Worm (Caenorhabditis elegans) whole organism, mixed stage, embryonic: ENCODE data around the gene F55C12.2.
A peak's percentile ranks its signal among the peaks of the same experiment; 100 is the strongest.

Source experiments
- M03D4.4 ChIP-seq: sonication (generic microtip); optimal IDR thresholded peaks from 2 replicates; lab custom pipeline; 2017; ENCODE audit warnings: mild to moderate bottlenecking, missing genetic modification characterization, missing compliant biosample characterization
- bed-3 ChIP-seq: fragments of 200-800 bp; sonication (Bioruptor generic); optimal IDR thresholded peaks from 3 replicates; lab custom pipeline; 2018; ENCODE audit warnings: mild to moderate bottlenecking, missing genetic modification characterization, moderate library complexity, missing compliant biosample characterization
- blmp-1 ChIP-seq: fragments of 150-350 bp; optimal IDR thresholded peaks from 2 replicates; lab custom pipeline; 2014; ENCODE audit warnings: missing biosample characterization, missing genetic modification characterization
- ceh-39 ChIP-seq: fragments of 150-350 bp; optimal IDR thresholded peaks from 2 replicates; lab custom pipeline; 2014; ENCODE audit warnings: missing biosample characterization, missing genetic modification characterization
- ceh-43 ChIP-seq: fragments of 200-800 bp; sonication (Bioruptor generic); optimal IDR thresholded peaks from 2 replicates; lab custom pipeline; 2018; ENCODE audit warnings: mild to moderate bottlenecking, missing genetic modification characterization, moderate library complexity, missing compliant biosample characterization
- ceh-83 ChIP-seq: fragments of 200-800 bp; sonication (Bioruptor generic); optimal IDR thresholded peaks from 2 replicates; lab custom pipeline; 2018; ENCODE audit warnings: mild to moderate bottlenecking, missing genetic modification characterization, missing compliant biosample characterization
- ces-1 ChIP-seq: fragments of 150-350 bp; optimal IDR thresholded peaks from 2 replicates; lab custom pipeline; 2014; ENCODE audit warnings: missing biosample characterization, missing genetic modification reagents, missing genetic modification characterization
- cnd-1 ChIP-seq: fragments of 200-800 bp; sonication (Bioruptor generic); optimal IDR thresholded peaks from 2 replicates; lab custom pipeline; 2018; ENCODE audit warnings: mild to moderate bottlenecking, missing genetic modification characterization, missing compliant biosample characterization
- drap-1 ChIP-seq: fragments of 200-800 bp; sonication (Bioruptor generic); optimal IDR thresholded peaks from 3 replicates; lab custom pipeline; 2018; ENCODE audit warnings: mild to moderate bottlenecking, missing genetic modification characterization, missing compliant biosample characterization
- elt-1 ChIP-seq: sonication (generic microtip); optimal IDR thresholded peaks from 2 replicates; lab custom pipeline; 2017; ENCODE audit warnings: missing genetic modification characterization, mild to moderate bottlenecking, missing compliant biosample characterization, antibody characterized with exemption, moderate library complexity, borderline replicate concordance; ENCODE audit not compliant: insufficient read depth
- elt-3 ChIP-seq: fragments of 150-350 bp; optimal IDR thresholded peaks from 2 replicates; lab custom pipeline; 2014; ENCODE audit warnings: missing biosample characterization, missing genetic modification characterization
- flh-1 ChIP-seq: fragments of 200-800 bp; sonication (Bioruptor generic); optimal IDR thresholded peaks from 2 replicates; lab custom pipeline; 2018; ENCODE audit warnings: mild to moderate bottlenecking, missing genetic modification characterization, moderate library complexity, missing compliant biosample characterization
- ham-2 ChIP-seq: fragments of 200-800 bp; sonication (Bioruptor generic); optimal IDR thresholded peaks from 2 replicates; lab custom pipeline; 2018; ENCODE audit warnings: mild to moderate bottlenecking, missing genetic modification characterization, missing compliant biosample characterization
- hlh-1 ChIP-seq: fragments of 150-350 bp; optimal IDR thresholded peaks from 2 replicates; lab custom pipeline; 2014; ENCODE audit warnings: missing biosample characterization, missing genetic modification reagents, missing genetic modification characterization
- lin-13 ChIP-seq: fragments of 150-350 bp; optimal IDR thresholded peaks from 2 replicates; lab custom pipeline; 2014; ENCODE audit warnings: missing biosample characterization, missing genetic modification characterization
- lin-32 ChIP-seq: fragments of 200-800 bp; sonication (Bioruptor generic); optimal IDR thresholded peaks from 2 replicates; lab custom pipeline; 2018; ENCODE audit warnings: mild to moderate bottlenecking, missing genetic modification characterization, missing compliant biosample characterization
- lsy-2 ChIP-seq: fragments of 150-350 bp; optimal IDR thresholded peaks from 2 replicates; lab custom pipeline; 2014; ENCODE audit warnings: missing biosample characterization, missing genetic modification characterization
- mab-5 ChIP-seq: fragments of 150-350 bp; optimal IDR thresholded peaks from 2 replicates; lab custom pipeline; 2014; ENCODE audit warnings: missing biosample characterization, missing genetic modification characterization
- mep-1 ChIP-seq: fragments of 150-350 bp; optimal IDR thresholded peaks from 2 replicates; lab custom pipeline; 2017; ENCODE audit warnings: missing biosample characterization, missing genetic modification reagents, missing genetic modification characterization, inconsistent platforms
- mls-2 ChIP-seq: sonication (generic microtip); optimal IDR thresholded peaks from 2 replicates; lab custom pipeline; 2016; ENCODE audit warnings: mild to moderate bottlenecking, missing genetic modification characterization, moderate library complexity, missing compliant biosample characterization
- nhr-12 ChIP-seq: fragments of 150-350 bp; optimal IDR thresholded peaks from 2 replicates; lab custom pipeline; 2014; ENCODE audit warnings: missing biosample characterization, missing genetic modification characterization
- nhr-2 ChIP-seq: fragments of 150-350 bp; optimal IDR thresholded peaks from 2 replicates; lab custom pipeline; 2014; ENCODE audit warnings: missing biosample characterization, missing genetic modification characterization
- nhr-237 ChIP-seq: fragments of 150-350 bp; optimal IDR thresholded peaks from 2 replicates; lab custom pipeline; 2014; ENCODE audit warnings: missing biosample characterization, missing genetic modification characterization
- nhr-28 ChIP-seq: fragments of 150-350 bp; optimal IDR thresholded peaks from 2 replicates; lab custom pipeline; 2014; ENCODE audit warnings: missing biosample characterization, missing genetic modification characterization
- nhr-76 ChIP-seq: sonication (generic microtip); optimal IDR thresholded peaks from 2 replicates; lab custom pipeline; 2017; ENCODE audit warnings: missing biosample characterization, missing genetic modification characterization
- pha-4 ChIP-seq: fragments of 150-350 bp; optimal IDR thresholded peaks from 2 replicates; lab custom pipeline; 2018; ENCODE audit warnings: missing biosample characterization, missing genetic modification reagents, missing genetic modification characterization
- sem-2 ChIP-seq: fragments of 200-800 bp; sonication (Bioruptor generic); optimal IDR thresholded peaks from 2 replicates; lab custom pipeline; 2018; ENCODE audit warnings: mild to moderate bottlenecking, missing genetic modification characterization, missing compliant biosample characterization
- snpc-4 ChIP-seq: fragments of 150-350 bp; optimal IDR thresholded peaks from 2 replicates; lab custom pipeline; 2014; ENCODE audit warnings: missing biosample characterization, missing genetic modification characterization
- sptf-1 ChIP-seq: sonication (generic microtip); optimal IDR thresholded peaks from 2 replicates; lab custom pipeline; 2017; ENCODE audit warnings: mild to moderate bottlenecking, missing genetic modification characterization, moderate library complexity, missing compliant biosample characterization
- tbx-8 ChIP-seq: fragments of 200-800 bp; sonication (Bioruptor generic); optimal IDR thresholded peaks from 2 replicates; lab custom pipeline; 2018; ENCODE audit warnings: mild to moderate bottlenecking, missing genetic modification characterization, moderate library complexity, missing compliant biosample characterization
- unc-120 ChIP-seq: sonication (generic microtip); optimal IDR thresholded peaks from 2 replicates; lab custom pipeline; 2017; ENCODE audit warnings: missing genetic modification characterization, missing compliant biosample characterization; ENCODE audit not compliant: poor library complexity, severe bottlenecking
- unc-39 ChIP-seq: fragments of 150-350 bp; optimal IDR thresholded peaks from 2 replicates; lab custom pipeline; 2014; ENCODE audit warnings: missing biosample characterization, missing genetic modification characterization
- unc-62 ChIP-seq: fragments of 150-350 bp; optimal IDR thresholded peaks from 2 replicates; lab custom pipeline; 2014; ENCODE audit warnings: missing biosample characterization, missing genetic modification reagents, missing genetic modification characterization
- zip-8 ChIP-seq: fragments of 150-350 bp; optimal IDR thresholded peaks from 2 replicates; lab custom pipeline; 2014; ENCODE audit warnings: missing biosample characterization, missing genetic modification characterization
- ztf-11 ChIP-seq: fragments of 150-350 bp; optimal IDR thresholded peaks from 2 replicates; lab custom pipeline; 2014; ENCODE audit warnings: missing biosample characterization, missing genetic modification characterization

The F55C12.2 gene

ce11 chrII:5839227-5839626, 37.4 kb upstream of the F55C12.2 start, which contains the start of gene ZK1248.19:
Gene ZK1248.19, minus strand, starts transcription at chrII:5839414.
- peak; percentile 7 for TF ChIP-seq nhr-237 (tag; lab: Kevin White, UChicago)
- no peak for TF ChIP-seq flh-1 (GFP tag; lab: Kevin White, UChicago)
- peak; percentile 16 for TF ChIP-seq hlh-1 (tag; lab: Kevin White, UChicago)
- TF ChIP-seq nhr-2 (tag; lab: Kevin White, UChicago), result no peak
- no peak for TF ChIP-seq sptf-1 (tag; lab: Kevin White, UChicago)
- peak; percentile 41 for TF ChIP-seq ces-1 (GFP tag; lab: Kevin White, UChicago)

DNA sequence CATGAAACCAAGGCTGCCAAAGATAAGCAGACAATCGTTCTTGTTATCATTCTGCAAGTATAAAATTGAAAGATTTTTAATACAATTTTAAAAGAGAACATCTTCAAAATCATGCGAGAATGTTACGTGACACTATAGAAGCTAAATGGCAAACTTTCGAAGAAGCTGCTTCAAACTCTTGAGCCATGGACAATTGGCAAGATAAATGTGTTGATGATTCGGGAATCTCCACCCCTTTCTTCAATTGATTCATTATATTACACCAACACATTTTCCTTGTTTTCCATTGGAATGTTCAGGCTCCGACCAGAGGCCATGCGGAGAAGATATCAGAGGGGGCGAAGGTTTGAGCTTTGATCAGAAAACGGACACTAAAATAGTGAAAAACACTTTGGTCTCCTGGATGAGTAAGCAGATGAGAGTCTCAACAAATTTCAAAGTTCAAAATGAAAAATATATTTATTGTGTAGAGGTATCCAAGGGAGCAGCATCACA, 35.5 kb upstream of the F55C12.2 start, which contains the start of gene lec-5:
TSS of gene lec-5 (minus strand) at position 51 of the 495 bp plus-strand sequence.
- TF ChIP-seq unc-120 (peak; percentile 75), hlh-1 (tag; lab: Kevin White, UChicago) (peak; percentile 55), ceh-39 (tag; lab: Kevin White, UChicago) (no peak), M03D4.4 (no peak), mep-1 (tag; lab: Kevin White, UChicago) (no peak), unc-62 (GFP tag; lab: Kevin White, UChicago) (peak; percentile 76), drap-1 (no peak), mab-5 (tag; lab: Kevin White, UChicago) (peak; percentile 58)

ce11 chrII:5841866-5842265, 34.7 kb upstream of the F55C12.2 start, which contains the start of gene nep-25:
Gene nep-25, plus strand, starts transcription at chrII:5842240.
- TF ChIP-seq elt-3, result no peak
- TF ChIP-seq sem-2 (GFP tag; lab: Kevin White, UChicago), result no peak
- TF ChIP-seq blmp-1 (tag; lab: Kevin White, UChicago), result no peak
- no peak for TF ChIP-seq ztf-11 (tag; lab: Kevin White, UChicago)
- no peak for TF ChIP-seq ceh-83 (GFP tag; lab: Kevin White, UChicago)
- no peak for TF ChIP-seq ceh-39 (tag; lab: Kevin White, UChicago)
- no peak for TF ChIP-seq hlh-1 (tag; lab: Kevin White, UChicago)
- TF ChIP-seq unc-120, result no peak
- TF ChIP-seq nhr-12 (tag; lab: Kevin White, UChicago), result no peak
- TF ChIP-seq ham-2 (GFP tag; lab: Kevin White, UChicago), result no peak
- TF ChIP-seq lsy-2 (tag; lab: Kevin White, UChicago), result no peak
- no peak for TF ChIP-seq cnd-1
- no peak for TF ChIP-seq tbx-8 (GFP tag; lab: Kevin White, UChicago)
- TF ChIP-seq drap-1, result no peak
- TF ChIP-seq nhr-28 (tag; lab: Kevin White, UChicago), result no peak
- no peak for TF ChIP-seq pha-4
- TF ChIP-seq ceh-43 (GFP tag; lab: Kevin White, UChicago), result no peak

- peak; percentile 55 for TF ChIP-seq bed-3
- no peak for TF ChIP-seq snpc-4 (tag; lab: Kevin White, UChicago)
- no peak for TF ChIP-seq nhr-76 (tag; lab: Kevin White, UChicago)
- peak; percentile 92 for TF ChIP-seq drap-1
- TF ChIP-seq nhr-28 (tag; lab: Kevin White, UChicago), result peak; percentile 49
- TF ChIP-seq mls-2 (tag; lab: Kevin White, UChicago), result peak; percentile 95
- TF ChIP-seq nhr-2 (tag; lab: Kevin White, UChicago), result peak; percentile 76
- TF ChIP-seq mab-5 (tag; lab: Kevin White, UChicago), result peak; percentile 92
- no peak for TF ChIP-seq zip-8 (tag; lab: Kevin White, UChicago)
- peak; percentile 92 for TF ChIP-seq sptf-1 (tag; lab: Kevin White, UChicago)
- TF ChIP-seq M03D4.4, result peak; percentile 82
- peak; percentile 24 for TF ChIP-seq blmp-1 (tag; lab: Kevin White, UChicago)
- TF ChIP-seq unc-39 (tag; lab: Kevin White, UChicago), result peak; percentile 74
- TF ChIP-seq ztf-11 (tag; lab: Kevin White, UChicago), result peak; percentile 80
- TF ChIP-seq ces-1 (GFP tag; lab: Kevin White, UChicago), result peak; percentile 100
- peak; percentile 89 for TF ChIP-seq ham-2 (GFP tag; lab: Kevin White, UChicago)
- TF ChIP-seq pha-4, result peak; percentile 97
- TF ChIP-seq lin-13 (tag; lab: Kevin White, UChicago), result peak; percentile 86
- peak; percentile 84 for TF ChIP-seq lsy-2 (tag; lab: Kevin White, UChicago)
- TF ChIP-seq ceh-39 (tag; lab: Kevin White, UChicago), result peak; percentile 92
- peak; percentile 87 for TF ChIP-seq tbx-8 (GFP tag; lab: Kevin White, UChicago)
- peak; percentile 57 for TF ChIP-seq elt-1 (tag; lab: Kevin White, UChicago)
- peak; percentile 90 for TF ChIP-seq unc-62 (GFP tag; lab: Kevin White, UChicago)
- peak; percentile 73 for TF ChIP-seq ceh-43 (GFP tag; lab: Kevin White, UChicago)
- peak; percentile 99 for TF ChIP-seq mep-1 (tag; lab: Kevin White, UChicago)
- peak; percentile 92 for TF ChIP-seq unc-120
- peak; percentile 9 for TF ChIP-seq nhr-12 (tag; lab: Kevin White, UChicago)
- peak; percentile 98 for TF ChIP-seq nhr-237 (tag; lab: Kevin White, UChicago)
- peak; percentile 89 for TF ChIP-seq ceh-83 (GFP tag; lab: Kevin White, UChicago)
- peak; percentile 75 for TF ChIP-seq elt-3
- TF ChIP-seq lin-32 (GFP tag; lab: Kevin White, UChicago), result peak; percentile 64
- peak; percentile 87 for TF ChIP-seq cnd-1
- TF ChIP-seq hlh-1 (tag; lab: Kevin White, UChicago), result peak; percentile 81
- peak; percentile 81 for TF ChIP-seq sem-2 (GFP tag; lab: Kevin White, UChicago)
- TF ChIP-seq flh-1 (GFP tag; lab: Kevin White, UChicago), result peak; percentile 11
Measured at ce11 chrII:5844694-5845129, 31.9 kb upstream of the F55C12.2 start.
